Worm (Caenorhabditis elegans): ENCODE results near the gene cal-5.
A peak's percentile ranks its signal among the peaks of the same experiment; 100 is the strongest.

cal-5 gene

DNA sequence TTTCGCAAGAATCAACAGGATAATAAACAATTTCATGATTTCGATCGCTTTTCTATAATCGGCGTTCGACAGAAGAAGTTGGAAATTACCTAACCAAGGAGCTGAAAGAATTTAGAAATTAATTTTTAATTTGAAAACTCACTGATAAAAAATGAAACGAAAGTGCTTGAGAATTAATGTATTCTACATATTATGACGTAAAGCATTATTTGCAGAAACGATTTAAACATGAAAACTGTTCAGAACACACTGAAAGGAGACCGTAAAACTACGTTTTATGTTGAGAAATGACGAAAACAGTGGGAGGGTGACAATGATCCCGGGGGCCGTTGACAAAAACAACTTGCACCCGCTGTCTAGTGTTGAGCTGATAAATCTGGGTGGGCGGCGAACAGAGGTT lies 40.1 kb downstream of the cal-5 start, which contains the start of gene ZC449.5:
Gene ZC449.5 (minus strand): TSS at position 101 of the 400 bp plus-strand sequence.
- peak; percentile 23 for TF ChIP-seq elt-2 (tag; optimal IDR thresholded peaks at IDR 0.05)
- no peak for TF ChIP-seq nhr-25 (tag; optimal IDR thresholded peaks at IDR 0.05)

DNA sequence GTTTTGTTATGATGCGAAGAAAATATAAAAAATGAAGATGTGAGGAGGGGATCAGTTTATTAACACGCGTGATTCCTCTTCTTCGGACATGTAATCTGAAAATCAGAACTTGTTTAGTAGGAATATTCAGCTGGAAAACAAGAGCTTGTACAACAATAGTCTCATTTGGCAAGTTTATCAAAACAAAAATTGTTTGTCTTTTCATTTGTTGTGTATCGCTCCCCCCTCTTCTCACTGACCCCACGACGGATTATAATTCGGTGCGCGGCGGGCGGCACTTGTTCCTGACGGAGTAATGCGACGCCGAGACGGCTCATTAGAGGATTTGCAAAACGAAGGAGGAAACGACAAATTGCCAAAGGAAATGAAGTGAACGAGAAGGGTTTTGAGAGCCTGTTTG lies 43.9 kb downstream of the cal-5 start, which contains the start of gene ZC449.4:
Gene ZC449.4 (minus strand): TSS at position 101 of the 400 bp plus-strand sequence.
- TF ChIP-seq tbx-2 (tag; optimal IDR thresholded peaks at IDR 0.05) (no peak), sea-2 (GFP tag; optimal IDR thresholded peaks at IDR 0.05) (no peak), elt-3 (tag; optimal IDR thresholded peaks at IDR 0.05) (no peak), lsy-12 (tag; optimal IDR thresholded peaks at IDR 0.05) (no peak), ztf-11 (tag; optimal IDR thresholded peaks at IDR 0.05) (no peak), unc-62 (GFP tag; optimal IDR thresholded peaks at IDR 0.05) (no peak), daf-12 (tag; optimal IDR thresholded peaks at IDR 0.05) (no peak), nhr-12 (tag; optimal IDR thresholded peaks at IDR 0.05) (no peak)

DNA sequence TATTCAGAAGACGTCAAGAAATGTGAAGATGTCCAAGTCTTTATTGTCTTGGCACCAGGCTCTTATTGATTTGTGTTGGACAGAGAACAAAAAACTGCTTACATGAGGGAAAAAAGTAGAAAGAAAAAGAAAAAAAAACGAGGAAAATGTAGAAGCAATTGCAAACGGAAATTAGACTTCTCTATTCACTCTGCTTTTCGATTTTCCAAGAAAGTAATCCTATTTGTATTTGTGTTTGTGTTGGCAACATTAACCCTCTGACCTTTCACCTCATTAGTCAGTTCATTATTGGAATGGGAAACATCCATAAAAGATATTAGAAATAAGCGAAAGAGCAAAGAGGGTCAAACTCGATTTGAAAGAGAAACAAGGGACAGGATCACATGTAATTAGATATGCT lies 46.0 kb downstream of the cal-5 start:
- no peak for TF ChIP-seq pqm-1 (tag; optimal IDR thresholded peaks at IDR 0.05)
- peak; percentile 69 for TF ChIP-seq fkh-10 (GFP tag; optimal IDR thresholded peaks at IDR 0.05)
- peak; percentile 16 for TF ChIP-seq zag-1 (tag; optimal IDR thresholded peaks at IDR 0.05)
- TF ChIP-seq tbx-2 (tag; optimal IDR thresholded peaks at IDR 0.05): no peak
- peak; percentile 0 for TF ChIP-seq nfya-1 (tag; optimal IDR thresholded peaks at IDR 0.05; ENCODE audit: insufficient read depth)

DNA sequence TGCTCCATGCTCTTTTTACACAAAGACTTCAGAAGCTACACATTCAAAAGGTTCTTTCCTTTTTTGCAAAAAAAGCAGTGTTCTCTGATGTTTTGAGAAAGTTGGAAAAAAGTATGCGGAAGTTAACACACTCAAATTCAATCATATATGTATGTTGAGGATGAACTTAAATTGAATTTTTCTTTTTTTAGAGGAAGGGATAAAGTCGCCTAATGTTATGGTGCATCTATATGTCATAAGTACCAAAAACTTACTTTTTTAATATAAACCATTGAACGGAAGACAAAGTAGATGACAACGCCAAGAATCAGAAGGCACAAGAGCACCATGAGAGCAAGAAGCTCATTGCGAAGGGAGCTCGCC lies 49.2 kb downstream of the cal-5 start:
- TF ChIP-seq ceh-82 (tag; optimal IDR thresholded peaks at IDR 0.05): no peak
- no peak for TF ChIP-seq elt-2 (tag; optimal IDR thresholded peaks at IDR 0.05)
- TF ChIP-seq ztf-11 (tag; optimal IDR thresholded peaks at IDR 0.05): no peak

DNA sequence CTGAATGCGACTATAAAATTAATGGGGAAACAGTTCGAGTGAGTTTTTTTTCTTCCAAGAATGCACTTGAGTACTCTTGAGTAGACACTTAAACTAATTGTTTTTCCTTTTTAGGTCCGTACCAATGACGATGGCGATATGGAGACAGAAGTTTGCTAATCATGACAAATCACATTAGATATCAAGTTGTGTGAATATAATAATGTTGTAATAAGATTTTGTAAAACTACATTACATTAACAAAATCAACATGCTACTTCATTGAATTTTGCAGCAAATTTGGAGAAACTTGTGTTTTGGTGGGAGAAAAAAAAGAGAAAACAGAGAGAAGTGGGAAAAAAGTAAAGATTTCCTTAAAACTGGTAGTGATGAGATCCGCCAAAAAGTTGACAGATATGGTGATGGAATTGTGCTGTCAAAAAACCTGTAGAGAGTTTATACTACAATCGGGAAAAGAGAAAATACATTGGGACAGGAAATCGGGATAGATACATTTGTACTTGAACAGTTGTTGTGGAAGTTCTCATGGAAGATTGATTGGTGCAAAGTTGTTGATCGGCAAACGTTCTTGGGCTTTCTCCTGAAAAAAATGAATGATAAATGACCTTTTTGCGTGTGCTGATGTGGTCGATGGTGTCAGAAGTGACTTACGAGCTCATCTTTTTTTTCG lies 49.7 kb downstream of the cal-5 start:
- TF ChIP-seq nhr-77 (tag; optimal IDR thresholded peaks at IDR 0.05): no peak
- no peak for TF ChIP-seq elt-2 (tag; optimal IDR thresholded peaks at IDR 0.05)
- TF ChIP-seq lin-39 (tag; optimal IDR thresholded peaks at IDR 0.05): peak; percentile 78
- TF ChIP-seq fkh-10 (GFP tag; optimal IDR thresholded peaks at IDR 0.05): no peak
- TF ChIP-seq eor-1 (tag; optimal IDR thresholded peaks at IDR 0.05): no peak
- TF ChIP-seq pha-4 (tag; optimal IDR thresholded peaks at IDR 0.05): no peak
- TF ChIP-seq zag-1 (tag; optimal IDR thresholded peaks at IDR 0.05): no peak
- no peak for TF ChIP-seq nfya-1 (tag; optimal IDR thresholded peaks at IDR 0.05; ENCODE audit: insufficient read depth)

DNA sequence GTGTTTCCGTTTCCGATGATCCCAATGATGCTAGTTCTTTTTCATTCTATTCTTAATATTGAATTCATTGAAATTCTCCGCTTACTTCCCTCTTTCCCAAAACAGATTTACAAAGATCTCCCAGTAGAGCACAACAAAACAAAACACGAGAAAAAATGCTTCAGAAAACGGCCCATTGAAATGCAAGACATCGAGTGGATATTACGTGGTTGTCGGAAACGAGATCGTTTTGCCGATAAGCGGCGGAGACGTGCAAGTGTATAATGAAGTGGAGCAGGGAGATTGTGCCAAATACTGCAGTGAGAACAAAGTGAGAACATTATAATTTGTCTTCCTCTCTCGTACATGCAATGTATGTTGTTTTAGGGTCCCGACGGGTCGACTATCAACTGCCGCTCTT lies 51.3 kb downstream of the cal-5 start:
- TF ChIP-seq lin-39 (tag; optimal IDR thresholded peaks at IDR 0.05) (peak; percentile 62), pha-4 (tag; optimal IDR thresholded peaks at IDR 0.05) (no peak), nhr-12 (tag; optimal IDR thresholded peaks at IDR 0.05) (no peak), fos-1 (tag; optimal IDR thresholded peaks at IDR 0.05) (no peak), mml-1 (tag; optimal IDR thresholded peaks at IDR 0.05) (no peak), fkh-10 (GFP tag; optimal IDR thresholded peaks at IDR 0.05) (no peak), zag-1 (tag; optimal IDR thresholded peaks at IDR 0.05) (no peak), nhr-67 (tag; optimal IDR thresholded peaks at IDR 0.05) (no peak), tbx-2 (tag; optimal IDR thresholded peaks at IDR 0.05) (no peak), nhr-11 (tag; optimal IDR thresholded peaks at IDR 0.05) (no peak), daf-12 (tag; optimal IDR thresholded peaks at IDR 0.05) (no peak), lsy-12 (tag; optimal IDR thresholded peaks at IDR 0.05) (no peak), elt-1 (tag; optimal IDR thresholded peaks at IDR 0.05) (peak; percentile 74), nhr-25 (tag; optimal IDR thresholded peaks at IDR 0.05) (no peak), ceh-28 (tag; optimal IDR thresholded peaks at IDR 0.05) (no peak)

Data from whole organism, L3 larva.